Worm (Caenorhabditis elegans) whole organism, L4 larva: Measurements from ENCODE around the gene srh-95.

Experiments used
- F10B5.3 ChIP-seq: sonication (generic microtip); optimal IDR thresholded peaks from 2 replicates; lab custom pipeline; 2016; ENCODE audit warnings: mild to moderate bottlenecking, missing genetic modification characterization, missing compliant biosample characterization
- F37D6.2 ChIP-seq: sonication (generic microtip); optimal IDR thresholded peaks from 2 replicates; lab custom pipeline; 2016; ENCODE audit warnings: mild to moderate bottlenecking, missing genetic modification characterization, missing compliant biosample characterization
- T20F7.1 ChIP-seq: fragments of 200-800 bp; sonication (Bioruptor generic); optimal IDR thresholded peaks from 2 replicates; lab custom pipeline; 2018; ENCODE audit warnings: mild to moderate bottlenecking, missing genetic modification characterization, missing compliant biosample characterization
- aly-2 ChIP-seq: sonication (generic microtip); optimal IDR thresholded peaks from 2 replicates; lab custom pipeline; 2018; ENCODE audit warnings: missing biosample characterization, missing genetic modification characterization
- ama-1 ChIP-seq: fragments of 150-350 bp; optimal IDR thresholded peaks from 2 replicates; lab custom pipeline; 2014; ENCODE audit warnings: inconsistent platforms, mixed read lengths
- attf-4 ChIP-seq: sonication (generic microtip); optimal IDR thresholded peaks from 3 replicates; lab custom pipeline; 2017; ENCODE audit warnings: missing biosample characterization, missing genetic modification characterization
- ceh-32 ChIP-seq: sonication (generic microtip); optimal IDR thresholded peaks from 2 replicates; lab custom pipeline; 2016; ENCODE audit warnings: mild to moderate bottlenecking, missing genetic modification characterization, missing compliant biosample characterization; ENCODE audit not compliant: poor library complexity
- daf-12 ChIP-seq: fragments of 150-350 bp; optimal IDR thresholded peaks from 2 replicates; lab custom pipeline; 2014; ENCODE audit warnings: missing biosample characterization, missing genetic modification reagents, missing genetic modification characterization
- daf-16 ChIP-seq, 3 experiments: sonication (generic microtip); optimal IDR thresholded peaks; 2 replicates each; lab custom pipeline; 2016 to 2017; ENCODE audit warnings: missing genetic modification characterization in 3 of 3, missing genetic modification reagents in 3 of 3, mild to moderate bottlenecking in 2 of 3, missing compliant biosample characterization in 2 of 3, missing biosample characterization in 1 of 3, moderate library complexity in 1 of 3
- daf-19 ChIP-seq: fragments of 200-800 bp; sonication (Bioruptor generic); conservative IDR thresholded peaks from 2 replicates; pipeline ENCODE4 v1.3.6; 2022; ENCODE audit warnings: missing genetic modification characterization, missing compliant biosample characterization
- dmd-6 ChIP-seq: fragments of 200-800 bp; sonication (Bioruptor generic); IDR thresholded peaks from 2 replicates; pipeline ENCODE4 v1.3.6; 2022; ENCODE audit warnings: missing genetic modification reagents, missing genetic modification characterization, missing compliant biosample characterization
- dve-1 ChIP-seq: sonication (generic microtip); optimal IDR thresholded peaks from 2 replicates; lab custom pipeline; 2017; ENCODE audit warnings: antibody characterized with exemption, mild to moderate bottlenecking, missing genetic modification characterization, missing compliant biosample characterization; ENCODE audit not compliant: insufficient read depth
- egl-43 ChIP-seq: fragments of 200-800 bp; sonication (Bioruptor generic); IDR thresholded peaks from 2 replicates; pipeline ENCODE4 v1.3.6; 2022; ENCODE audit warnings: missing genetic modification reagents, missing genetic modification characterization, missing compliant biosample characterization
- hif-1 ChIP-seq, 2 experiments: sonication (generic microtip); optimal IDR thresholded peaks; 2 replicates each; lab custom pipeline; 2016 to 2017; ENCODE audit warnings: missing compliant biosample characterization in 2 of 2, missing genetic modification characterization in 2 of 2, missing genetic modification reagents in 2 of 2, missing genotype in 2 of 2, mild to moderate bottlenecking in 1 of 2
- hlh-11 ChIP-seq: fragments of 200-800 bp; sonication (Bioruptor generic); optimal IDR thresholded peaks from 2 replicates; lab custom pipeline; 2018; ENCODE audit warnings: mild to moderate bottlenecking, missing genetic modification characterization, missing compliant biosample characterization
- lin-13 ChIP-seq: fragments of 150-350 bp; optimal IDR thresholded peaks from 2 replicates; lab custom pipeline; 2014; ENCODE audit warnings: missing biosample characterization, missing genetic modification reagents, missing genetic modification characterization
- lir-3 ChIP-seq: sonication (generic microtip); optimal IDR thresholded peaks from 2 replicates; lab custom pipeline; 2016; ENCODE audit warnings: mild to moderate bottlenecking, missing genetic modification characterization, missing compliant biosample characterization
- lsy-2 ChIP-seq, 2 experiments: fragments of 150-350 bp in 1 of 2; sonication (generic microtip) in 1 of 2; optimal IDR thresholded peaks; 2 replicates each; lab custom pipeline; 2014 to 2017; ENCODE audit warnings: missing biosample characterization in 2 of 2, missing genetic modification characterization in 2 of 2
- madf-5 ChIP-seq, 2 experiments: fragments of 200-800 bp; sonication (Bioruptor generic); IDR thresholded peaks; 2 replicates each; pipeline ENCODE4 v1.3.6; 2022; ENCODE audit warnings: missing compliant biosample characterization in 2 of 2, missing genetic modification characterization in 2 of 2
- mdl-1 ChIP-seq, 2 experiments: fragments of 150-350 bp in 1 of 2; sonication (generic microtip) in 1 of 2; optimal IDR thresholded peaks; 2 replicates each; lab custom pipeline; 2014 to 2017; ENCODE audit warnings: missing biosample characterization in 2 of 2, missing genetic modification characterization in 2 of 2
- mxl-3 ChIP-seq: fragments of 200-800 bp; sonication (Bioruptor generic); optimal IDR thresholded peaks from 2 replicates; lab custom pipeline; 2018; ENCODE audit warnings: mild to moderate bottlenecking, missing genetic modification characterization, missing compliant biosample characterization
- nhr-102 ChIP-seq: sonication (generic microtip); optimal IDR thresholded peaks from 2 replicates; lab custom pipeline; 2016; ENCODE audit warnings: mild to moderate bottlenecking, missing genetic modification characterization, moderate library complexity, missing compliant biosample characterization
- nhr-111 ChIP-seq: fragments of 200-800 bp; sonication (Bioruptor generic); optimal IDR thresholded peaks from 2 replicates; lab custom pipeline; 2018; ENCODE audit warnings: mild to moderate bottlenecking, missing genetic modification characterization, missing compliant biosample characterization
- nhr-28 ChIP-seq: fragments of 150-350 bp; optimal IDR thresholded peaks from 2 replicates; lab custom pipeline; 2014; ENCODE audit warnings: missing biosample characterization, missing genetic modification characterization
- nhr-41 ChIP-seq: fragments of 200-800 bp; sonication (Bioruptor generic); IDR thresholded peaks from 2 replicates; pipeline ENCODE4 v1.3.6; 2022; ENCODE audit warnings: missing genetic modification reagents, missing genetic modification characterization, missing compliant biosample characterization
- nhr-42 ChIP-seq: fragments of 200-800 bp; sonication (Bioruptor generic); IDR thresholded peaks from 2 replicates; pipeline ENCODE4 v1.3.6; 2022; ENCODE audit warnings: missing genetic modification characterization, missing compliant biosample characterization
- nhr-48 ChIP-seq: sonication (generic microtip); optimal IDR thresholded peaks from 2 replicates; lab custom pipeline; 2016; ENCODE audit warnings: mild to moderate bottlenecking, missing genetic modification characterization, missing compliant biosample characterization
- nhr-77 ChIP-seq: fragments of 150-350 bp; optimal IDR thresholded peaks from 2 replicates; lab custom pipeline; 2014; ENCODE audit warnings: missing biosample characterization, missing genetic modification characterization
- php-3 ChIP-seq: fragments of 200-800 bp; sonication (Bioruptor generic); IDR thresholded peaks from 2 replicates; pipeline ENCODE4 v1.3.6; 2022; ENCODE audit warnings: missing genetic modification reagents, missing genetic modification characterization, missing compliant biosample characterization
- pqm-1 ChIP-seq: sonication (generic microtip); optimal IDR thresholded peaks from 2 replicates; lab custom pipeline; 2017; ENCODE audit warnings: missing biosample characterization, missing genetic modification characterization
- sdz-12 ChIP-seq: fragments of 200-800 bp; sonication (Bioruptor generic); optimal IDR thresholded peaks from 2 replicates; lab custom pipeline; 2018; ENCODE audit warnings: mild to moderate bottlenecking, missing genetic modification characterization, missing compliant biosample characterization
- snpc-1.2 ChIP-seq: fragments of 200-800 bp; sonication (Bioruptor generic); IDR thresholded peaks from 2 replicates; pipeline ENCODE4 v1.3.6; 2022; ENCODE audit warnings: missing genetic modification reagents, missing genetic modification characterization, missing compliant biosample characterization
- spr-3 ChIP-seq: fragments of 200-800 bp; sonication (Bioruptor generic); optimal IDR thresholded peaks from 2 replicates; lab custom pipeline; 2018; ENCODE audit warnings: mild to moderate bottlenecking, missing genetic modification characterization, missing compliant biosample characterization
- zfp-2 ChIP-seq: sonication (generic microtip); optimal IDR thresholded peaks from 2 replicates; lab custom pipeline; 2016; ENCODE audit warnings: mild to moderate bottlenecking, missing genetic modification characterization, missing compliant biosample characterization
- zfp-3 ChIP-seq: fragments of 200-800 bp; sonication (Bioruptor generic); conservative IDR thresholded peaks from 2 replicates; pipeline ENCODE4 v1.3.6; 2022; ENCODE audit warnings: missing genetic modification reagents, missing genetic modification characterization, missing compliant biosample characterization
- ztf-7 ChIP-seq: fragments of 150-350 bp; optimal IDR thresholded peaks from 2 replicates; lab custom pipeline; 2014; ENCODE audit warnings: missing biosample characterization, missing genetic modification characterization

Gene srh-95

ce11 chrV:16266514-16266913 lies 19.8 kb downstream of the srh-95 start, which contains the start of gene T13F3.4:
Gene T13F3.4, minus strand, starts transcription at chrV:16266614.
- TF ChIP-seq F37D6.2 (tag; lab: Kevin White, UChicago) (no peak), mxl-3 (GFP tag; lab: Kevin White, UChicago) (no peak), T20F7.1 (no peak), mdl-1 (tag; optimal IDR thresholded peaks at IDR 0.05; lab: Kevin White, UChicago) (no peak)

- TF ChIP-seq attf-4 (tag; lab: Kevin White, UChicago) (no peak), snpc-1.2 (GFP tag; lab: Robert Waterston, UW) (no peak), nhr-28 (peak; percentile 39), zfp-3 (GFP tag; lab: Robert Waterston, UW) (0 out of 2 replicates have a peak, but pooled peaks have one; percentile 15), nhr-42 (GFP tag; lab: Robert Waterston, UW) (no peak), egl-43 (no peak), madf-5 (GFP tag; IDR thresholded peaks at IDR 0.05; lab: Robert Waterston, UW) (no peak), daf-19 (GFP tag; lab: Robert Waterston, UW) (no peak)
- TF ChIP-seq, all 104 proteins: peak for 2
Measured at ce11 chrV:16269556-16269955, 22.9 kb downstream of the srh-95 start, which contains the start of the genes fbxa-2 and T13F3.8. Gene fbxa-2, minus strand, starts transcription at chrV:16269656. Gene T13F3.8, plus strand, starts transcription at chrV:16269800.

ce11 chrV:16271121-16271520 lies 24.4 kb downstream of the srh-95 start, which contains the start of gene T13F3.6:
Gene T13F3.6, minus strand, starts transcription at chrV:16271221.
- TF ChIP-seq aly-2 (tag; lab: Kevin White, UChicago): no peak

ce11 chrV:16275347-16275746 lies 28.7 kb downstream of the srh-95 start, which contains the start of gene pacl-1:
Gene pacl-1, minus strand, starts transcription at chrV:16275447.
- TF ChIP-seq nhr-41: no peak
- TF ChIP-seq nhr-111 (GFP tag; lab: Kevin White, UChicago): no peak
- no peak for TF ChIP-seq zfp-3 (GFP tag; lab: Robert Waterston, UW)
- TF ChIP-seq lin-13: no peak
- TF ChIP-seq spr-3: no peak
- TF ChIP-seq daf-12 (tag; lab: Kevin White, UChicago): no peak
- no peak for TF ChIP-seq lir-3 (tag; lab: Kevin White, UChicago)
- TF ChIP-seq zfp-2 (tag; lab: Kevin White, UChicago): no peak
- no peak for TF ChIP-seq nhr-102 (tag; lab: Kevin White, UChicago)
- no peak for TF ChIP-seq dve-1

ce11 chrV:16277918-16278317 lies 31.2 kb downstream of the srh-95 start, which contains the start of gene cyp-37B1:
Gene cyp-37B1, plus strand, starts transcription at chrV:16278116.
- no peak for TF ChIP-seq lsy-2 (tag; optimal IDR thresholded peaks at IDR 0.05; lab: Kevin White, UChicago)
- TF ChIP-seq ztf-7 (tag; lab: Kevin White, UChicago): no peak
- TF ChIP-seq ceh-32 (tag; lab: Kevin White, UChicago): no peak
- no peak for TF ChIP-seq daf-16 (GFP tag; optimal IDR thresholded peaks at IDR 0.05; lab: Kevin White, UChicago)
- peak; percentile 95 for TF ChIP-seq daf-16 (tag; optimal IDR thresholded peaks at IDR 0.05; lab: Kevin White, UChicago)
- peak; percentile 97 for TF ChIP-seq nhr-28
- no peak for TF ChIP-seq ama-1 (lab: Kevin White, UChicago)
- no peak for TF ChIP-seq hif-1 (tag; optimal IDR thresholded peaks at IDR 0.05; lab: Kevin White, UChicago)
- peak; percentile 69 for TF ChIP-seq nhr-48
- no peak for TF ChIP-seq F10B5.3
- peak; percentile 87 for TF ChIP-seq dve-1
- peak; percentile 89 for TF ChIP-seq pqm-1 (tag; lab: Kevin White, UChicago)
- peak; percentile 90 for TF ChIP-seq dmd-6 (GFP tag; lab: Robert Waterston, UW)
- TF ChIP-seq hlh-11: peak; percentile 85
- TF ChIP-seq php-3 (GFP tag; lab: Robert Waterston, UW): peak; percentile 82
- TF ChIP-seq sdz-12 (GFP tag; lab: Kevin White, UChicago): no peak
- peak; percentile 87 for TF ChIP-seq nhr-77 (tag; lab: Kevin White, UChicago)
- peak; percentile 73 for TF ChIP-seq nhr-102 (tag; lab: Kevin White, UChicago)
